Fruit fly (Drosophila melanogaster) whole organism, embryonic: Measurements from ENCODE around the gene CG4660.

ENCODE experiments used
- Antp ChIP-seq: fragments of 200-800 bp; sonication (Bioruptor generic); optimal IDR thresholded peaks from 3 replicates; lab custom pipeline; 2016; ENCODE audit warnings: missing biosample characterization, missing genetic modification characterization
- BEAF-32 ChIP-seq: fragments of 200-800 bp; sonication (Bioruptor generic); optimal IDR thresholded peaks from 3 replicates; lab custom pipeline; 2017; ENCODE audit warnings: missing biosample characterization, missing genetic modification characterization, mild to moderate bottlenecking, moderate library complexity, missing genetic modification reagents
- CG10321 ChIP-seq: fragments of 200-800 bp; sonication (Bioruptor generic); IDR thresholded peaks from 2 replicates; pipeline ENCODE4 v1.3.6; 2022; ENCODE audit warnings: missing biosample characterization, missing genetic modification characterization
- CG10543 ChIP-seq: fragments of 200-800 bp; sonication (Bioruptor generic); optimal IDR thresholded peaks from 3 replicates; lab custom pipeline; 2017; ENCODE audit warnings: missing biosample characterization, mild to moderate bottlenecking, missing genetic modification characterization, moderate library complexity
- CG12236 ChIP-seq: fragments of 200-800 bp; sonication (Bioruptor generic); optimal IDR thresholded peaks from 2 replicates; lab custom pipeline; 2016; ENCODE audit warnings: missing biosample characterization, missing genetic modification characterization
- CG13123 ChIP-seq: fragments of 200-800 bp; sonication (Bioruptor generic); optimal IDR thresholded peaks from 2 replicates; lab custom pipeline; 2016; ENCODE audit warnings: missing biosample characterization, missing genetic modification characterization
- CG13624 ChIP-seq: fragments of 200-800 bp; sonication (Bioruptor generic); optimal IDR thresholded peaks from 2 replicates; lab custom pipeline; 2016; ENCODE audit warnings: missing biosample characterization, missing genetic modification characterization
- CG15601 ChIP-seq: fragments of 200-800 bp; sonication (Bioruptor generic); optimal IDR thresholded peaks from 3 replicates; lab custom pipeline; 2019; ENCODE audit warnings: missing biosample characterization, mild to moderate bottlenecking, missing genetic modification characterization, moderate library complexity
- CG15696 ChIP-seq: fragments of 200-800 bp; sonication (Bioruptor generic); optimal IDR thresholded peaks from 2 replicates; lab custom pipeline; 2019; ENCODE audit warnings: missing biosample characterization, mild to moderate bottlenecking, missing genetic modification characterization, moderate library complexity
- CG17186 ChIP-seq: fragments of 200-800 bp; sonication (Bioruptor generic); optimal IDR thresholded peaks from 3 replicates; lab custom pipeline; 2017; ENCODE audit warnings: missing biosample characterization, missing genetic modification reagents, missing genetic modification characterization
- CG2129 ChIP-seq: fragments of 200-800 bp; sonication (Bioruptor generic); IDR thresholded peaks from 2 replicates; pipeline ENCODE4 v1.3.6; 2022; ENCODE audit warnings: missing biosample characterization, missing genetic modification characterization; ENCODE audit not compliant: partially characterized antibody
- CG2678 ChIP-seq: fragments of 200-800 bp; sonication (Bioruptor generic); optimal IDR thresholded peaks from 3 replicates; lab custom pipeline; 2019; ENCODE audit warnings: missing biosample characterization, mild to moderate bottlenecking, missing genetic modification characterization, moderate library complexity
- CG31224 ChIP-seq: fragments of 200-800 bp; sonication (Bioruptor generic); IDR thresholded peaks from 2 replicates; pipeline ENCODE4 v1.3.6; 2022; ENCODE audit warnings: missing biosample characterization, missing genetic modification characterization
- CG32772 ChIP-seq: fragments of 200-800 bp; sonication (Bioruptor generic); IDR thresholded peaks from 2 replicates; pipeline ENCODE4 v1.3.6; 2022; ENCODE audit warnings: missing biosample characterization, missing genetic modification characterization
- CG4404 ChIP-seq: fragments of 200-800 bp; sonication (Bioruptor generic); IDR thresholded peaks from 2 replicates; pipeline ENCODE4 v1.3.6; 2022; ENCODE audit warnings: missing biosample characterization, missing genetic modification characterization
- CG7556 ChIP-seq: fragments of 200-800 bp; sonication (Bioruptor generic); optimal IDR thresholded peaks from 2 replicates; lab custom pipeline; 2017; ENCODE audit warnings: missing biosample characterization, mild to moderate bottlenecking, missing genetic modification characterization
- CG7987 ChIP-seq: fragments of 200-800 bp; sonication (Bioruptor generic); optimal IDR thresholded peaks from 2 replicates; lab custom pipeline; 2018; ENCODE audit warnings: missing biosample characterization, mild to moderate bottlenecking, missing genetic modification characterization, moderate library complexity
- CrebB ChIP-seq: fragments of 200-800 bp; sonication (Bioruptor generic); optimal IDR thresholded peaks from 3 replicates; lab custom pipeline; 2018; ENCODE audit warnings: missing biosample characterization, mild to moderate bottlenecking, missing genetic modification characterization
- Dfd ChIP-seq, 2 experiments: fragments of >200 bp; optimal IDR thresholded peaks; 2 replicates each; lab custom pipeline; 2017; ENCODE audit warnings: missing biosample characterization in 2 of 2, missing genetic modification characterization in 2 of 2
- Dip2 ChIP-seq: fragments of 200-800 bp; sonication (Bioruptor generic); IDR thresholded peaks from 2 replicates; pipeline ENCODE4 v1.3.6; 2022; ENCODE audit warnings: missing biosample characterization, missing genetic modification characterization
- E2f1 ChIP-seq: fragments of 200-800 bp; sonication (Bioruptor generic); IDR thresholded peaks from 2 replicates; pipeline ENCODE4 v1.3.6; 2022; ENCODE audit warnings: missing biosample characterization, missing genetic modification characterization
- Ets65A ChIP-seq: fragments of 200-800 bp; sonication (Bioruptor generic); peaks from one replicate; lab custom pipeline; 2016; ENCODE audit warnings: missing biosample characterization, missing genetic modification characterization
- Gug ChIP-seq: fragments of 200-800 bp; sonication (Bioruptor generic); IDR thresholded peaks from 4 replicates; pipeline ENCODE4 v1.3.6; 2022; ENCODE audit warnings: missing biosample characterization, missing genetic modification characterization
- HmgZ ChIP-seq: fragments of 200-800 bp; sonication (Bioruptor generic); optimal IDR thresholded peaks from 2 replicates; lab custom pipeline; 2018; ENCODE audit warnings: missing biosample characterization, mild to moderate bottlenecking, missing genetic modification characterization
- MBD-R2 ChIP-seq: fragments of 200-800 bp; sonication (Bioruptor generic); IDR thresholded peaks from 2 replicates; pipeline ENCODE4 v1.3.6; 2022; ENCODE audit warnings: missing biosample characterization, missing genetic modification characterization
- Meics ChIP-seq: fragments of 200-800 bp; sonication (Bioruptor generic); optimal IDR thresholded peaks from 2 replicates; lab custom pipeline; 2017; ENCODE audit warnings: missing biosample characterization, mild to moderate bottlenecking, missing genetic modification characterization
- Oli ChIP-seq: fragments of 200-800 bp; sonication (Bioruptor generic); optimal IDR thresholded peaks from 2 replicates; lab custom pipeline; 2018; ENCODE audit warnings: missing biosample characterization, mild to moderate bottlenecking, missing genetic modification characterization, moderate library complexity
- Sox100B ChIP-seq: fragments of 200-800 bp; sonication (Bioruptor generic); optimal IDR thresholded peaks from 3 replicates; lab custom pipeline; 2018; ENCODE audit warnings: missing biosample characterization, mild to moderate bottlenecking, missing genetic modification characterization
- ap ChIP-seq: fragments of 200-800 bp; sonication (Bioruptor generic); IDR thresholded peaks from 2 replicates; pipeline ENCODE4 v1.3.6; 2022; ENCODE audit warnings: missing biosample characterization, missing genetic modification characterization
- cato ChIP-seq: fragments of 200-800 bp; sonication (Bioruptor generic); optimal IDR thresholded peaks from 2 replicates; lab custom pipeline; 2016; ENCODE audit warnings: missing biosample characterization, missing genetic modification characterization, borderline replicate concordance
- ci ChIP-seq: fragments of 200-800 bp; sonication (Bioruptor generic); IDR thresholded peaks from 3 replicates; pipeline ENCODE4 v1.3.6; 2022; ENCODE audit warnings: missing biosample characterization, missing genetic modification characterization
- crol ChIP-seq: fragments of 200-800 bp; sonication (Bioruptor generic); IDR thresholded peaks from 2 replicates; pipeline ENCODE4 v1.3.6; 2022; ENCODE audit warnings: missing biosample characterization, missing genetic modification characterization
- disco-r ChIP-seq: fragments of 200-800 bp; sonication (Bioruptor generic); optimal IDR thresholded peaks from 2 replicates; lab custom pipeline; 2016; ENCODE audit warnings: missing biosample characterization, missing genetic modification characterization
- eyg ChIP-seq: fragments of 200-800 bp; sonication (Bioruptor generic); optimal IDR thresholded peaks from 3 replicates; lab custom pipeline; 2016; ENCODE audit warnings: missing biosample characterization, missing genetic modification characterization
- fd102C ChIP-seq: fragments of 200-800 bp; sonication (Bioruptor generic); optimal IDR thresholded peaks from 2 replicates; lab custom pipeline; 2018; ENCODE audit warnings: missing biosample characterization, mild to moderate bottlenecking, missing genetic modification characterization, moderate library complexity
- gem ChIP-seq: fragments of 200-800 bp; sonication (Bioruptor generic); optimal IDR thresholded peaks from 2 replicates; lab custom pipeline; 2019; ENCODE audit warnings: missing biosample characterization, mild to moderate bottlenecking, missing genetic modification characterization, moderate library complexity
- kay ChIP-seq: fragments of 200-800 bp; sonication (Bioruptor generic); optimal IDR thresholded peaks from 2 replicates; lab custom pipeline; 2016; ENCODE audit warnings: missing biosample characterization, missing genetic modification characterization
- lmd ChIP-seq: fragments of 200-800 bp; sonication (Bioruptor generic); IDR thresholded peaks from 2 replicates; pipeline ENCODE4 v1.3.6; 2022; ENCODE audit warnings: missing biosample characterization, missing genetic modification characterization
- maf-S ChIP-seq: fragments of 200-800 bp; sonication (Bioruptor generic); optimal IDR thresholded peaks from 2 replicates; lab custom pipeline; 2016; ENCODE audit warnings: missing biosample characterization, missing genetic modification characterization
- nau ChIP-seq: fragments of 200-800 bp; sonication (Bioruptor generic); optimal IDR thresholded peaks from 3 replicates; lab custom pipeline; 2017; ENCODE audit warnings: missing biosample characterization, mild to moderate bottlenecking, missing genetic modification characterization, missing genetic modification reagents
- oc ChIP-seq: fragments of 200-800 bp; sonication (Bioruptor generic); optimal IDR thresholded peaks from 2 replicates; lab custom pipeline; 2018; ENCODE audit warnings: missing biosample characterization, mild to moderate bottlenecking, missing genetic modification characterization, moderate library complexity
- odd ChIP-seq: fragments of 200-800 bp; sonication (Bioruptor generic); optimal IDR thresholded peaks from 2 replicates; lab custom pipeline; 2017; ENCODE audit warnings: missing biosample characterization, mild to moderate bottlenecking, missing genetic modification characterization
- pfk ChIP-seq: fragments of 200-800 bp; sonication (Bioruptor generic); optimal IDR thresholded peaks from 2 replicates; lab custom pipeline; 2018; ENCODE audit warnings: missing biosample characterization, mild to moderate bottlenecking, missing genetic modification characterization, moderate library complexity
- ro ChIP-seq: fragments of 200-800 bp; sonication (Bioruptor generic); IDR thresholded peaks from 2 replicates; pipeline ENCODE4 v1.3.6; 2022; ENCODE audit warnings: missing biosample characterization, missing genetic modification characterization
- sens-2 ChIP-seq: fragments of 200-800 bp; sonication (Bioruptor generic); IDR thresholded peaks from 2 replicates; pipeline ENCODE4 v1.3.6; 2022; ENCODE audit warnings: missing biosample characterization, missing genetic modification characterization
- sim ChIP-seq: fragments of 200-800 bp; sonication (Bioruptor generic); IDR thresholded peaks from 2 replicates; pipeline ENCODE4 v1.3.6; 2022; ENCODE audit warnings: missing biosample characterization, missing genetic modification characterization
- stc ChIP-seq: fragments of 200-800 bp; sonication (Bioruptor generic); IDR thresholded peaks from 2 replicates; pipeline ENCODE4 v1.3.6; 2022; ENCODE audit warnings: missing biosample characterization, missing genetic modification characterization
- tna ChIP-seq: fragments of 200-800 bp; sonication (Bioruptor generic); IDR thresholded peaks from 2 replicates; pipeline ENCODE4 v1.3.6; 2022; ENCODE audit warnings: missing biosample characterization, missing genetic modification characterization; ENCODE audit not compliant: partially characterized antibody
- vnd ChIP-seq: fragments of 200-800 bp; sonication (Bioruptor generic); IDR thresholded peaks from 3 replicates; pipeline ENCODE4 v1.3.6; 2022; ENCODE audit warnings: missing biosample characterization, missing genetic modification characterization; ENCODE audit not compliant: partially characterized antibody
- wdn ChIP-seq: fragments of 200-800 bp; sonication (Bioruptor generic); IDR thresholded peaks from 2 replicates; pipeline ENCODE4 v1.3.6; 2022; ENCODE audit warnings: missing biosample characterization, missing genetic modification characterization
- yki ChIP-seq: fragments of >200 bp; optimal IDR thresholded peaks from 3 replicates; lab custom pipeline; 2018

Gene CG4660

DNA sequence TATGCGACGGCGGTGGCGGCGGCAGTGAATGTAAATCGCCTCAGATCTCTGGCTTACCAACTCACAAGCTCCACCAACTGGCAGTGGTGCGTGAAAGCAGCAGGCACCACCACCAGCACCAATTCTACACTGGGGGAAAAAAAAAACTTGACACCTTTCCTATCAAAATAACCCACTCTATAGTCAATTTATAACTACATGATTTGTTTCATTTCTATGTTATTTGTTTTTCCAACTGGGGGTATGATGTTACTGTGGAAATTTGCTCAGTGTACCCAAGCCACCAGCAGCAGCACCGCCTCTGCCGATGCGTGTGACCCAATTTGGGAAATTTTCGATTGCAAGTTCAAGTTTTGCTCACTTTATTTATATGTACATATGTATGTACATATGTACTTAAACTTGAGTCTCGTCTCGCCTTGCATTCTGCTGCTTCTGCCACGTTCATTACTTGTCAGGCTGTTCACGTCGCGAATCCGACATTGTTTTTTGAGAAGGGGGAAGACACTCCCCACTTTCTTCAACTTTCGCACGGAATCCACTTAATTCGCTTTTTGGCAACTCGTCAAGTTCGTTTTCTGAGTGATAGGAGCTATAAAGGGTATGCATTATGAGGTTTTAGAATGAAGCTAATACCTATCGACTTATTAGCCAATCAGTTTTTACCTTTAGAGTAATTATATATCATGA, 21.9 kb downstream of the CG4660 start (continued):
- TF ChIP-seq sim (GFP tag; lab: Robert Waterston, UW) (no peak), disco-r (no peak), lmd (GFP tag; lab: Robert Waterston, UW) (peak; percentile 45; the same call in 1 of the 2 replicates), wdn (GFP tag; lab: Robert Waterston, UW) (no peak), CG15696 (tag; lab: Kevin White, UChicago) (no peak), sens-2 (GFP tag; lab: Robert Waterston, UW) (0 out of 2 replicates have a peak, but pooled peaks have one; percentile 26), ci (GFP tag; lab: Robert Waterston, UW) (peak; percentile 70; the same call in 2 of the 3 replicates), nau (no peak), Dfd (GFP tag; optimal IDR thresholded peaks at IDR 0.05; lab: Kevin White, UChicago) (no peak), CG15601 (no peak), CG2129 (no peak), vnd (GFP tag; lab: Robert Waterston, UW) (no peak), CG12236 (GFP tag; lab: Kevin White, UChicago) (no peak), oc (peak; percentile 6), odd (GFP tag; lab: Kevin White, UChicago) (no peak), Ets65A (peak; percentile 43), eyg (GFP tag; lab: Kevin White, UChicago) (no peak), CG2678 (tag; lab: Kevin White, UChicago) (peak; percentile 32), E2f1 (no peak), Meics (GFP tag; lab: Kevin White, UChicago) (no peak), BEAF-32 (GFP tag; lab: Kevin White, UChicago) (no peak), Gug (GFP tag; lab: Robert Waterston, UW) (0 out of 4 replicates have a peak, but pooled peaks have one; percentile 1), Dip2 (GFP tag; lab: Robert Waterston, UW) (no peak), maf-S (no peak), Oli (tag; lab: Kevin White, UChicago) (peak; percentile 34), CG7987 (no peak), stc (peak; percentile 49; the same call in 1 of the 2 replicates), crol (GFP tag; lab: Robert Waterston, UW) (no peak), MBD-R2 (GFP tag; lab: Robert Waterston, UW) (no peak), HmgZ (tag; lab: Kevin White, UChicago) (no peak), cato (GFP tag; lab: Kevin White, UChicago) (no peak), CG13624 (no peak), ro (GFP tag; lab: Robert Waterston, UW) (no peak), CG31224 (GFP tag; lab: Robert Waterston, UW) (no peak), CG17186 (GFP tag; lab: Kevin White, UChicago) (no peak), CG10543 (GFP tag; lab: Kevin White, UChicago) (no peak), CrebB (tag; lab: Kevin White, UChicago) (no peak), pfk (GFP tag; lab: Kevin White, UChicago) (no peak), CG32772 (GFP tag; lab: Robert Waterston, UW) (no peak), yki (lab: Kevin White, UChicago) (no peak), gem (peak; percentile 42), CG10321 (no peak), CG7556 (no peak), fd102C (GFP tag; lab: Kevin White, UChicago) (no peak), Sox100B (peak; percentile 8), Antp (GFP tag; lab: Kevin White, UChicago) (peak; percentile 16), kay (GFP tag; lab: Kevin White, UChicago) (no peak), CG4404 (no peak), tna (GFP tag; lab: Robert Waterston, UW) (no peak), CG13123 (GFP tag; lab: Kevin White, UChicago) (no peak), ap (GFP tag; lab: Robert Waterston, UW) (0 out of 2 replicates have a peak, but pooled peaks have one; percentile 7)
